Worm (Caenorhabditis elegans) whole organism, late embryonic: ENCODE results near the gene nhr-67.

Source experiments
- F13H6.1 ChIP-seq: sonication (generic microtip); optimal IDR thresholded peaks from 2 replicates; lab custom pipeline; 2016; ENCODE audit warnings: missing genetic modification characterization, missing compliant biosample characterization
- fkh-10 ChIP-seq: fragments of 150-350 bp; optimal IDR thresholded peaks from 2 replicates; lab custom pipeline; 2014; ENCODE audit warnings: missing biosample characterization, missing genetic modification reagents, missing genetic modification characterization
- lin-11 ChIP-seq: fragments of 200-800 bp; sonication (Bioruptor generic); optimal IDR thresholded peaks from 2 replicates; lab custom pipeline; 2018; ENCODE audit warnings: mild to moderate bottlenecking, missing genetic modification characterization, missing compliant biosample characterization
- pag-3 ChIP-seq: sonication (generic microtip); optimal IDR thresholded peaks from 2 replicates; lab custom pipeline; 2016; ENCODE audit warnings: missing compliant biosample characterization, missing genetic modification characterization, borderline replicate concordance
- pax-1 ChIP-seq: fragments of 150-350 bp; optimal IDR thresholded peaks from 2 replicates; lab custom pipeline; 2014; ENCODE audit warnings: missing biosample characterization, missing genetic modification characterization
- ref-2 ChIP-seq: sonication (generic microtip); optimal IDR thresholded peaks from 2 replicates; lab custom pipeline; 2016; ENCODE audit warnings: missing genetic modification characterization, missing compliant biosample characterization

DNA sequence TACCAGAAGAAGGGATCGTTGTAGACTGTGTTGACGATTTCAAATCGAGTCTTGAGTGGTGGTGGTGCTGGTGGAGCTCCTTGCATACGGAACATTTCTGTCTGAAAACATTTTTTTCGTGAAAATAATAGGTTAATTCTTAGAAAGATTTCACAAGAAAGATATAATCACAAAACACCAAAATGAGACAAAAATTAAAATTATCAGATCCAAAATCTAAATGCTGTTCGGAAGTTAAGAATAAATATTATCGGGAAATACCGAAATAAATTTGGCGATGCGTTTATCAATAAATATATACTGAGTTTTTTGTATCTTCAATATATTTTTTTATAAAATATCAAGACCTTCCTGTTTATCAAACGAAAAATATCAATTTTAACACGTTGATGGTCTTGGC lies 8.9 kb downstream of the nhr-67 start, which contains the start of gene C08F8.9:
- TF ChIP-seq ref-2 (tag; lab: Kevin White, UChicago) (no peak), pax-1 (tag; lab: Kevin White, UChicago) (no peak), fkh-10 (GFP tag; lab: Kevin White, UChicago) (no peak), pag-3 (tag; lab: Kevin White, UChicago) (no peak), lin-11 (tag; lab: Kevin White, UChicago) (no peak), F13H6.1 (no peak)
